Worm (Caenorhabditis elegans): ENCODE measurements around the gene sra-7.

ce11 chrII:9500926-9501325 is 43.6 kb upstream of the sra-7 start:
- TF ChIP-seq hlh-4 (tag; optimal IDR thresholded peaks at IDR 0.05) = no peak
- TF ChIP-seq nhr-84 (tag; optimal IDR thresholded peaks at IDR 0.05) = no peak
- TF ChIP-seq unc-62 (GFP tag; optimal IDR thresholded peaks at IDR 0.05) = no peak
- no peak for TF ChIP-seq mep-1 (tag; optimal IDR thresholded peaks at IDR 0.05)

All from whole organism, L1 larva.